Worm (Caenorhabditis elegans) whole organism, young adult: ENCODE results near the gene F13A2.3.

ENCODE experiments used
- B0261.1 ChIP-seq: sonication (generic microtip); optimal IDR thresholded peaks from 2 replicates; lab custom pipeline; 2016; ENCODE audit warnings: mild to moderate bottlenecking, missing genetic modification characterization, moderate library complexity, missing compliant biosample characterization
- B0336.3 ChIP-seq: fragments of 200-800 bp; sonication (Bioruptor generic); IDR thresholded peaks from 2 replicates; pipeline ENCODE4 v1.3.6; 2022; ENCODE audit warnings: missing genetic modification characterization, missing compliant biosample characterization
- C06A6.2 ChIP-seq: fragments of 200-800 bp; sonication (Bioruptor generic); conservative IDR thresholded peaks from 2 replicates; pipeline ENCODE4 v1.3.6; 2022; ENCODE audit warnings: missing genetic modification characterization, missing compliant biosample characterization
- F22D6.2 ChIP-seq: sonication (generic microtip); optimal IDR thresholded peaks from 2 replicates; lab custom pipeline; 2016; ENCODE audit warnings: mild to moderate bottlenecking, missing genetic modification characterization, missing compliant biosample characterization
- F37B4.10 ChIP-seq: fragments of 200-800 bp; sonication (Bioruptor generic); IDR thresholded peaks from 2 replicates; pipeline ENCODE4 v1.3.6; 2022; ENCODE audit warnings: missing genetic modification characterization, missing compliant biosample characterization
- K12H6.12 ChIP-seq: fragments of 200-800 bp; sonication (Bioruptor generic); optimal IDR thresholded peaks from 2 replicates; lab custom pipeline; 2018; ENCODE audit warnings: mild to moderate bottlenecking, missing genetic modification characterization, missing compliant biosample characterization
- Y67H2A.10 ChIP-seq: fragments of 200-800 bp; sonication (Bioruptor generic); conservative IDR thresholded peaks from 2 replicates; pipeline ENCODE4 v1.3.6; 2022; ENCODE audit warnings: missing genetic modification reagents, missing genetic modification characterization, missing compliant biosample characterization
- ZK185.1 ChIP-seq: sonication (generic microtip); optimal IDR thresholded peaks from 2 replicates; lab custom pipeline; 2016; ENCODE audit warnings: mild to moderate bottlenecking, missing genetic modification characterization, missing compliant biosample characterization; ENCODE audit not compliant: poor library complexity, severe bottlenecking
- aptf-3 ChIP-seq: fragments of 200-800 bp; sonication (Bioruptor generic); IDR thresholded peaks from 2 replicates; pipeline ENCODE4 v1.3.6; 2022; ENCODE audit warnings: missing genetic modification characterization, missing compliant biosample characterization
- attf-5 ChIP-seq: fragments of 200-800 bp; sonication (Bioruptor generic); optimal IDR thresholded peaks from 2 replicates; lab custom pipeline; 2018; ENCODE audit warnings: mild to moderate bottlenecking, missing genetic modification characterization, missing compliant biosample characterization
- bed-1 ChIP-seq: fragments of 200-800 bp; sonication (Bioruptor generic); IDR thresholded peaks from 2 replicates; pipeline ENCODE4 v1.3.6; 2022; ENCODE audit warnings: missing genetic modification reagents, missing genetic modification characterization, missing compliant biosample characterization
- ccch-3 ChIP-seq: fragments of 200-800 bp; sonication (Bioruptor generic); optimal IDR thresholded peaks from 2 replicates; lab custom pipeline; 2018; ENCODE audit warnings: mild to moderate bottlenecking, missing genetic modification characterization, missing compliant biosample characterization
- ceh-27 ChIP-seq: fragments of 200-800 bp; sonication (Bioruptor generic); optimal IDR thresholded peaks from 2 replicates; lab custom pipeline; 2018; ENCODE audit warnings: mild to moderate bottlenecking, missing genetic modification characterization, moderate library complexity, missing compliant biosample characterization
- chd-7 ChIP-seq: sonication (generic microtip); optimal IDR thresholded peaks from 2 replicates; lab custom pipeline; 2016; ENCODE audit warnings: mild to moderate bottlenecking, missing genetic modification characterization, moderate library complexity, missing compliant biosample characterization
- dox-1 ChIP-seq: fragments of 200-800 bp; sonication (Bioruptor generic); IDR thresholded peaks from 2 replicates; pipeline ENCODE4 v1.3.6; 2022; ENCODE audit warnings: missing genetic modification reagents, missing genetic modification characterization, missing compliant biosample characterization
- dpl-1 ChIP-seq: fragments of 150-350 bp; optimal IDR thresholded peaks from 2 replicates; lab custom pipeline; 2014; ENCODE audit warnings: missing biosample characterization, missing genetic modification reagents, missing genetic modification characterization
- efl-1 ChIP-seq: fragments of 150-350 bp; optimal IDR thresholded peaks from 2 replicates; lab custom pipeline; 2014; ENCODE audit warnings: missing biosample characterization, missing genetic modification reagents, missing genetic modification characterization
- gei-17 ChIP-seq: fragments of 200-800 bp; sonication (Bioruptor generic); optimal IDR thresholded peaks from 2 replicates; lab custom pipeline; 2018; ENCODE audit warnings: mild to moderate bottlenecking, missing genetic modification characterization, missing compliant biosample characterization
- hlh-26 ChIP-seq: fragments of 200-800 bp; sonication (Bioruptor generic); conservative IDR thresholded peaks from 2 replicates; pipeline ENCODE4 v1.3.6; 2022; ENCODE audit warnings: missing genetic modification reagents, missing genetic modification characterization, missing compliant biosample characterization
- hmg-20 ChIP-seq: fragments of 200-800 bp; sonication (Bioruptor generic); IDR thresholded peaks from 2 replicates; pipeline ENCODE4 v1.3.6; 2022; ENCODE audit warnings: missing genetic modification reagents, missing genetic modification characterization, missing compliant biosample characterization
- hrde-1 ChIP-seq: sonication (generic microtip); optimal IDR thresholded peaks from 2 replicates; lab custom pipeline; 2016; ENCODE audit warnings: missing genetic modification characterization, mild to moderate bottlenecking, missing compliant biosample characterization, moderate library complexity, missing genotype, missing genetic modification reagents, borderline replicate concordance
- lir-1 ChIP-seq: fragments of 200-800 bp; sonication (Bioruptor generic); conservative IDR thresholded peaks from 2 replicates; pipeline ENCODE4 v1.3.6; 2022; ENCODE audit warnings: missing genetic modification reagents, missing genetic modification characterization, missing compliant biosample characterization
- lsy-27 ChIP-seq: sonication (generic microtip); optimal IDR thresholded peaks from 2 replicates; lab custom pipeline; 2017; ENCODE audit warnings: missing genetic modification characterization, mild to moderate bottlenecking, missing compliant biosample characterization, antibody characterized with exemption, missing genotype, borderline replicate concordance; ENCODE audit not compliant: insufficient read depth
- madf-10 ChIP-seq: sonication (generic microtip); optimal IDR thresholded peaks from 2 replicates; lab custom pipeline; 2016; ENCODE audit warnings: mild to moderate bottlenecking, missing genetic modification characterization, missing compliant biosample characterization
- nhr-120 ChIP-seq: fragments of 200-800 bp; sonication (Bioruptor generic); IDR thresholded peaks from 2 replicates; pipeline ENCODE4 v1.3.6; 2022; ENCODE audit warnings: missing genetic modification characterization, missing compliant biosample characterization
- nhr-179 ChIP-seq: sonication (generic microtip); optimal IDR thresholded peaks from 2 replicates; lab custom pipeline; 2016; ENCODE audit warnings: mild to moderate bottlenecking, missing genetic modification characterization, missing compliant biosample characterization
- nhr-27 ChIP-seq: fragments of 200-800 bp; sonication (Bioruptor generic); optimal IDR thresholded peaks from 2 replicates; lab custom pipeline; 2018; ENCODE audit warnings: mild to moderate bottlenecking, missing genetic modification characterization, moderate library complexity, missing compliant biosample characterization
- nhr-90 ChIP-seq: sonication (generic microtip); optimal IDR thresholded peaks from 2 replicates; lab custom pipeline; 2016; ENCODE audit warnings: missing genotype, mild to moderate bottlenecking, missing genetic modification characterization, missing compliant biosample characterization
- pha-4 ChIP-seq: fragments of 150-350 bp; sonication (generic microtip); optimal IDR thresholded peaks from 2 replicates; lab custom pipeline; 2014; ENCODE audit warnings: missing biosample characterization, missing genetic modification reagents, missing genetic modification characterization
- repo-1 ChIP-seq: sonication (generic microtip); optimal IDR thresholded peaks from 2 replicates; lab custom pipeline; 2017; ENCODE audit warnings: mild to moderate bottlenecking, missing genetic modification characterization, missing compliant biosample characterization
- rpc-1 ChIP-seq, 2 experiments: fragments of 150-350 bp in 1 of 2; sonication (generic microtip) in 1 of 2; optimal IDR thresholded peaks; 2 replicates each; lab custom pipeline; 2014 to 2018; ENCODE audit warnings: missing biosample characterization in 1 of 2, missing genetic modification characterization in 1 of 2, missing genetic modification reagents in 1 of 2, missing genotype in 1 of 2
- snpc-1.3 ChIP-seq: sonication (generic microtip); optimal IDR thresholded peaks from 2 replicates; lab custom pipeline; 2017; ENCODE audit warnings: missing genetic modification characterization, mild to moderate bottlenecking, missing compliant biosample characterization, antibody characterized with exemption, moderate library complexity, missing genotype, missing genetic modification reagents; ENCODE audit not compliant: insufficient read depth
- unc-62 ChIP-seq: fragments of 150-350 bp; optimal IDR thresholded peaks from 2 replicates; lab custom pipeline; 2014; ENCODE audit warnings: missing biosample characterization, missing genetic modification reagents, missing genetic modification characterization
- ztf-22 ChIP-seq: fragments of 200-800 bp; sonication (Bioruptor generic); optimal IDR thresholded peaks from 2 replicates; lab custom pipeline; 2018; ENCODE audit warnings: mild to moderate bottlenecking, missing genetic modification characterization, moderate library complexity, missing compliant biosample characterization
- ztf-6 ChIP-seq: fragments of 200-800 bp; sonication (Bioruptor generic); IDR thresholded peaks from 2 replicates; pipeline ENCODE4 v1.3.6; 2022; ENCODE audit warnings: missing genetic modification reagents, missing genetic modification characterization, missing compliant biosample characterization

The F13A2.3 gene

DNA sequence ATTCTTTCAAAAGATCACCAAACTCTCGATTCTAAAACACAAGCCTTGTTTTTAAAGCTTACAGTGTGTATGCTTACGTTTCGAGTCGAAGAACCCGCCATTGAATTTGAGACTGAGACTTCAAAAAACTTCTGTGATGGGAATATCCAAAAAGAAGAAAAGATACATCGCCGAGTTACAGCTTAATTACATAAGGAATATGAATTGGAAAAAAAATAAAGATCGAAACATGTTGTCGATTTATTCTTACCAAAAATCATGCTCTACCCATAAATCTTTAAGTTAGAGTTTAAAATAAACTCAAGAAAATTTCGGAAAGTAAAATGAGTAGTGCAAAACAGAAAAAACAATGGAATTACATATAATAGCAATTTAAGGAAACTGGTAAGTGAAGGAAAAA lies 10.0 kb downstream of the F13A2.3 start, which contains the start of gene F13A2.10:
F13A2.10 (minus strand) TSS at position 101 of the 400 bp plus-strand sequence.
- TF ChIP-seq unc-62: no peak
- TF ChIP-seq lir-1 (GFP tag; lab: Robert Waterston, UW): no peak
- no peak for TF ChIP-seq ccch-3 (GFP tag; lab: Kevin White, UChicago)
- TF ChIP-seq aptf-3 (GFP tag; lab: Robert Waterston, UW): no peak

DNA sequence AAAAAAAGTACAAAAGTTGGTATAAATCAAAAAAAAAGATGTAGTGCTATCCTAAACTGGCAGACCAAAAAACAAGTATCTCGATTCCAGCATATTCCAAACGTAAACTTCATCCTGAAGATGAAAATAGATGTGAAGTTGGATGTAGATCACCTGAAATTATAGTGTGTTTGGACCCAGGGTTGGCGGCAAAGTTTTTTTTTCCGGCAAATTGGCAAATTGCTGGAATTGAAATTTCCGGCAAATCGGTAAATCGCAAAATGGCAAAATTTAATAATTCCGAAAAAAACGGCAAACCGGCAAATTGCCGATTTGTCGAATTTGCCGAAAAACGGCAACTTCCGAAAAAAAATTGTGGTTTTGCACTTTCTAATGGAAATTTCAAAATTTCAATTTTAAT lies 11.7 kb downstream of the F13A2.3 start, which contains the start of gene F13A2.2:
F13A2.2 (minus strand) TSS at position 101 of the 400 bp plus-strand sequence.
- TF ChIP-seq gei-17 (GFP tag; lab: Kevin White, UChicago) (no peak), ZK185.1 (tag; lab: Kevin White, UChicago) (no peak), Y67H2A.10 (GFP tag; lab: Robert Waterston, UW) (no peak), K12H6.12 (tag; lab: Kevin White, UChicago) (no peak), hmg-20 (GFP tag; lab: Robert Waterston, UW) (no peak), nhr-90 (no peak), B0336.3 (GFP tag; lab: Robert Waterston, UW) (no peak), lsy-27 (tag; lab: Kevin White, UChicago) (no peak), nhr-179 (tag; lab: Kevin White, UChicago) (no peak), rpc-1 (optimal IDR thresholded peaks at IDR 0.05; lab: Kevin White, UChicago) (no peak), rpc-1 (tag; optimal IDR thresholded peaks at IDR 0.05; lab: Kevin White, UChicago) (no peak), hrde-1 (tag; lab: Kevin White, UChicago) (no peak), ceh-27 (no peak), unc-62 (no peak), ztf-6 (GFP tag; lab: Robert Waterston, UW) (no peak)

DNA sequence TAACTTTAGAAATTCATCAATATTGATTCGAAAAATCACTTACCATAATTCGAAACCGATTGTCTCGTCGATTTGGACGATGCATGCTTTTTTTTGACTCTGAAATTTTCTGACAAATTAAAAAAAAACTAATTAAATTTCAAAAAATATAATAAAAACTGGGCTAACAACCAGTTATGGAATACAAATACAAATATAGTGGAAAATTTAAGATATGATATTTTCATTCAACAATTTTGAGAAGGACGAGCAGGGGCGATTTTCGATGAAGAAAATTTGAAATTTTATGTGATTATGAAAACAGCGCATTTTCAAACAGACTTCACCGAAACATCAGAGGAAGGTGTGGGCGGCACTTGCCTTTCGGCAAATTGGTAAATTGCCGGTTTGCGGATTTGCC lies 13.9 kb downstream of the F13A2.3 start, which contains the start of gene F13A2.1:
F13A2.1 (minus strand) TSS at position 101 of the 400 bp plus-strand sequence.
- no peak for TF ChIP-seq nhr-27 (tag; lab: Kevin White, UChicago)
- TF ChIP-seq pha-4: no peak
- TF ChIP-seq dox-1: no peak
- TF ChIP-seq repo-1: no peak
- TF ChIP-seq hlh-26 (GFP tag; lab: Robert Waterston, UW): no peak
- TF ChIP-seq F22D6.2 (tag; lab: Kevin White, UChicago): no peak
- TF ChIP-seq efl-1: no peak
- no peak for TF ChIP-seq F37B4.10
- TF ChIP-seq Y67H2A.10 (GFP tag; lab: Robert Waterston, UW): no peak
- no peak for TF ChIP-seq nhr-120
- no peak for TF ChIP-seq madf-10 (tag; lab: Kevin White, UChicago)
- no peak for TF ChIP-seq B0261.1 (tag; lab: Kevin White, UChicago)

DNA sequence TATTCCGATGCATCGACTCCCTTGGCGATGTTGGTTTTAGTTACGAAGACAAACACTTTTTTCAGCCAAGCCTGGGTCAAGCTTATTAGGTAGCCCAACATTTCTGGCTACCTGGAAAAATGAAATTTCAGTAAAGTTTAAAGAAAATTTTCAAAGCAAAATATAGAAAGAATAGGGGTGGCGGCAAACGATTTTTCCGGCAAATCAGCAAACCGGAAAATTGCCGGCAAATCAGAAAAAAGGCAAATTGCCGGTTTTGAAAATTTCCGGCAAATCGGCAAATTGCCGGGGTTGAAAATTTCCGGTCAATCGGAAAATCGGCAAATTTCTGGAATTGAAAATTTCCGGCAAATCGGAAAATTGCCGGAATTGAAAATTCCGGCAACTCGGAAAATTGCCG lies 18.5 kb downstream of the F13A2.3 start, which contains the start of gene F32D1.8:
F32D1.8 (minus strand) TSS at position 101 of the 400 bp plus-strand sequence.
- TF ChIP-seq pha-4: no peak
- no peak for TF ChIP-seq bed-1 (GFP tag; lab: Robert Waterston, UW)
- no peak for TF ChIP-seq chd-7 (tag; lab: Kevin White, UChicago)
- no peak for TF ChIP-seq ccch-3 (GFP tag; lab: Kevin White, UChicago)
- no peak for TF ChIP-seq attf-5 (GFP tag; lab: Kevin White, UChicago)
- TF ChIP-seq C06A6.2 (GFP tag; lab: Robert Waterston, UW): no peak
- no peak for TF ChIP-seq dpl-1
- no peak for TF ChIP-seq ztf-22 (GFP tag; lab: Kevin White, UChicago)
- TF ChIP-seq snpc-1.3: no peak
- no peak for TF ChIP-seq rpc-1 (optimal IDR thresholded peaks at IDR 0.05; lab: Kevin White, UChicago)
- no peak for TF ChIP-seq rpc-1 (tag; optimal IDR thresholded peaks at IDR 0.05; lab: Kevin White, UChicago)
